Fruit fly (Drosophila melanogaster) whole organism, embryonic: ENCODE measurements around the gene CG16812.
"Not testable (repeated sequence)": the region's sequence is repeated elsewhere in the genome, so short reads cannot be mapped to it uniquely, and the experiment has no call there.

Experiments
- Adf1 ChIP-seq: fragments of 200-800 bp; sonication (Bioruptor generic); IDR thresholded peaks from 2 replicates; pipeline ENCODE4 v1.3.6; 2022; ENCODE audit warnings: missing biosample characterization, missing genetic modification characterization
- Atf-2 ChIP-seq: fragments of 200-800 bp; sonication (Bioruptor generic); optimal IDR thresholded peaks from 2 replicates; lab custom pipeline; 2016; ENCODE audit warnings: missing biosample characterization, missing genetic modification characterization
- Atf3 ChIP-seq: fragments of 200-800 bp; sonication (Bioruptor generic); optimal IDR thresholded peaks from 3 replicates; lab custom pipeline; 2016; ENCODE audit warnings: missing biosample characterization, missing genetic modification characterization
- CG1024 ChIP-seq: fragments of 200-800 bp; sonication (Bioruptor generic); IDR thresholded peaks from 2 replicates; pipeline ENCODE4 v1.3.6; 2022; ENCODE audit warnings: missing biosample characterization, missing genetic modification characterization
- CG10654 ChIP-seq: fragments of 200-800 bp; sonication (Bioruptor generic); optimal IDR thresholded peaks from 2 replicates; lab custom pipeline; 2016; ENCODE audit warnings: missing biosample characterization, missing genetic modification characterization
- CG13624 ChIP-seq: fragments of 200-800 bp; sonication (Bioruptor generic); optimal IDR thresholded peaks from 2 replicates; lab custom pipeline; 2016; ENCODE audit warnings: missing biosample characterization, missing genetic modification characterization
- CG14050 ChIP-seq: fragments of 200-800 bp; sonication (Bioruptor generic); IDR thresholded peaks from 3 replicates; pipeline ENCODE4 v1.3.6; 2022; ENCODE audit warnings: missing biosample characterization, missing genetic modification characterization
- CG15601 ChIP-seq: fragments of 200-800 bp; sonication (Bioruptor generic); optimal IDR thresholded peaks from 3 replicates; lab custom pipeline; 2019; ENCODE audit warnings: missing biosample characterization, mild to moderate bottlenecking, missing genetic modification characterization, moderate library complexity
- CG16863 ChIP-seq: fragments of 200-800 bp; sonication (Bioruptor generic); optimal IDR thresholded peaks from 3 replicates; lab custom pipeline; 2016; ENCODE audit warnings: missing biosample characterization, missing genetic modification characterization
- CG17361 ChIP-seq: fragments of 200-800 bp; sonication (Bioruptor generic); IDR thresholded peaks from 3 replicates; pipeline ENCODE4 v1.3.6; 2022; ENCODE audit warnings: missing biosample characterization, missing genetic modification characterization
- CG2712 ChIP-seq: fragments of 200-800 bp; optimal IDR thresholded peaks from 3 replicates; lab custom pipeline; 2019; ENCODE audit warnings: missing biosample characterization, mild to moderate bottlenecking, missing genetic modification characterization, moderate library complexity
- CG4854 ChIP-seq: fragments of 200-800 bp; sonication (Bioruptor generic); optimal IDR thresholded peaks from 2 replicates; lab custom pipeline; 2016; ENCODE audit warnings: missing biosample characterization, missing genetic modification characterization, inconsistent platforms
- CG6791 ChIP-seq: fragments of 200-800 bp; sonication (Bioruptor generic); IDR thresholded peaks from 3 replicates; pipeline ENCODE4 v1.3.6; 2022; ENCODE audit warnings: missing biosample characterization, missing genetic modification characterization; ENCODE audit not compliant: partially characterized antibody
- CG8388 ChIP-seq: fragments of 200-800 bp; sonication (Bioruptor generic); optimal IDR thresholded peaks from 2 replicates; lab custom pipeline; 2019; ENCODE audit warnings: missing biosample characterization, mild to moderate bottlenecking, missing genetic modification characterization, moderate library complexity
- Camta ChIP-seq: fragments of 200-800 bp; sonication (Bioruptor generic); optimal IDR thresholded peaks from 2 replicates; lab custom pipeline; 2016; ENCODE audit warnings: missing biosample characterization, missing genetic modification characterization
- Chrac-16 ChIP-seq: fragments of 200-800 bp; sonication (Bioruptor generic); optimal IDR thresholded peaks from 3 replicates; lab custom pipeline; 2016; ENCODE audit warnings: missing biosample characterization, missing genetic modification characterization
- Dbx ChIP-seq: fragments of 200-800 bp; sonication (Bioruptor generic); IDR thresholded peaks from 3 replicates; pipeline ENCODE4 v1.3.6; 2022; ENCODE audit warnings: missing biosample characterization, missing genetic modification characterization
- Drgx ChIP-seq: fragments of 200-800 bp; sonication (Bioruptor generic); IDR thresholded peaks from 2 replicates; pipeline ENCODE4 v1.3.6; 2022; ENCODE audit warnings: missing biosample characterization, missing genetic modification characterization
- HLH4C ChIP-seq: fragments of 200-800 bp; sonication (Bioruptor generic); IDR thresholded peaks from 3 replicates; pipeline ENCODE4 v1.3.6; 2022; ENCODE audit warnings: missing biosample characterization, missing genetic modification characterization; ENCODE audit not compliant: partially characterized antibody
- HmgD ChIP-seq: fragments of 200-800 bp; sonication (Bioruptor generic); optimal IDR thresholded peaks from 3 replicates; lab custom pipeline; 2016; ENCODE audit warnings: missing biosample characterization, missing genetic modification characterization
- Jarid2 ChIP-seq: fragments of 200-800 bp; sonication (Bioruptor generic); optimal IDR thresholded peaks from 3 replicates; lab custom pipeline; 2017; ENCODE audit warnings: mild to moderate bottlenecking, missing biosample characterization, missing genetic modification reagents, missing genetic modification characterization
- NC2β ChIP-seq: fragments of 200-800 bp; sonication (Bioruptor generic); optimal IDR thresholded peaks from 2 replicates; lab custom pipeline; 2016; ENCODE audit warnings: missing biosample characterization, missing genetic modification characterization
- NK7.1 ChIP-seq: fragments of 200-800 bp; sonication (Bioruptor generic); optimal IDR thresholded peaks from 3 replicates; lab custom pipeline; 2016; ENCODE audit warnings: missing biosample characterization, missing genetic modification characterization
- Trl ChIP-seq, 3 experiments: fragments of >200 bp in 2 of 3; fragments of 200-800 bp in 1 of 3; sonication (Bioruptor generic) in 1 of 3; optimal IDR thresholded peaks; 2 replicates in 1 of 3; 3 replicates in 2 of 3; lab custom pipeline; 2016 to 2017; ENCODE audit warnings: missing biosample characterization in 1 of 3, missing genetic modification characterization in 1 of 3
- bab2 ChIP-seq: fragments of 200-800 bp; sonication (Bioruptor generic); optimal IDR thresholded peaks from 2 replicates; lab custom pipeline; 2016; ENCODE audit warnings: missing biosample characterization, missing genetic modification characterization
- btn ChIP-seq: fragments of 200-800 bp; sonication (Bioruptor generic); optimal IDR thresholded peaks from 2 replicates; lab custom pipeline; 2016; ENCODE audit warnings: missing biosample characterization, missing genetic modification characterization
- dm ChIP-seq: fragments of 200-800 bp; sonication (Bioruptor generic); optimal IDR thresholded peaks from 3 replicates; lab custom pipeline; 2016; ENCODE audit warnings: missing biosample characterization, missing genetic modification characterization
- insv ChIP-seq, 2 experiments: fragments of 200-800 bp; sonication (Bioruptor generic); optimal IDR thresholded peaks; 3 replicates each; lab custom pipeline; 2016 to 2018; ENCODE audit warnings: missing biosample characterization in 2 of 2, missing genetic modification characterization in 2 of 2
- jing ChIP-seq: fragments of 200-800 bp; sonication (Bioruptor generic); optimal IDR thresholded peaks from 2 replicates; lab custom pipeline; 2018; ENCODE audit warnings: missing biosample characterization, mild to moderate bottlenecking, missing genetic modification characterization
- ken ChIP-seq: fragments of 200-800 bp; sonication (Bioruptor generic); IDR thresholded peaks from 3 replicates; pipeline ENCODE4 v1.3.6; 2022; ENCODE audit warnings: missing biosample characterization, missing genetic modification characterization
- kni ChIP-seq: fragments of 200-800 bp; sonication (Bioruptor generic); optimal IDR thresholded peaks from 3 replicates; lab custom pipeline; 2017; ENCODE audit warnings: mild to moderate bottlenecking, missing biosample characterization, missing genetic modification reagents, missing genetic modification characterization
- knrl ChIP-seq: fragments of 200-800 bp; sonication (Bioruptor generic); IDR thresholded peaks from 3 replicates; pipeline ENCODE4 v1.3.6; 2022; ENCODE audit warnings: missing biosample characterization, missing genetic modification characterization; ENCODE audit not compliant: partially characterized antibody
- lbe ChIP-seq: fragments of 200-800 bp; sonication (Bioruptor generic); optimal IDR thresholded peaks from 2 replicates; lab custom pipeline; 2016; ENCODE audit warnings: missing biosample characterization, mild to moderate bottlenecking, missing genetic modification characterization
- lilli ChIP-seq: fragments of 200-800 bp; sonication (Bioruptor generic); optimal IDR thresholded peaks from 3 replicates; lab custom pipeline; 2016; ENCODE audit warnings: missing biosample characterization, missing genetic modification characterization
- mam ChIP-seq: fragments of 200-800 bp; sonication (Bioruptor generic); optimal IDR thresholded peaks from 3 replicates; lab custom pipeline; 2016; ENCODE audit warnings: missing biosample characterization, missing genetic modification characterization
- oc ChIP-seq: fragments of 200-800 bp; sonication (Bioruptor generic); optimal IDR thresholded peaks from 2 replicates; lab custom pipeline; 2018; ENCODE audit warnings: missing biosample characterization, mild to moderate bottlenecking, missing genetic modification characterization, moderate library complexity
- onecut ChIP-seq: fragments of 200-800 bp; sonication (Bioruptor generic); IDR thresholded peaks from 2 replicates; pipeline ENCODE4 v1.3.6; 2022; ENCODE audit warnings: missing biosample characterization, missing genetic modification characterization
- prd ChIP-seq, 3 experiments: fragments of >200 bp in 2 of 3; fragments of 200-800 bp in 1 of 3; sonication (Bioruptor generic) in 1 of 3; optimal IDR thresholded peaks in 2 of 3; IDR thresholded peaks in 1 of 3; 2 replicates in 2 of 3; 3 replicates in 1 of 3; pipeline versions ENCODE4 v1.3.6 to Lab custom; 2017 to 2022; ENCODE audit warnings: missing biosample characterization in 1 of 3, missing genetic modification characterization in 1 of 3
- pros ChIP-seq: fragments of 200-800 bp; sonication (Bioruptor generic); optimal IDR thresholded peaks from 3 replicates; lab custom pipeline; 2019; ENCODE audit warnings: missing biosample characterization, mild to moderate bottlenecking, missing genetic modification characterization, moderate library complexity
- scrt ChIP-seq: fragments of 200-800 bp; sonication (Bioruptor generic); optimal IDR thresholded peaks from 2 replicates; lab custom pipeline; 2018; ENCODE audit warnings: missing biosample characterization, mild to moderate bottlenecking, missing genetic modification characterization, moderate library complexity
- seq ChIP-seq: fragments of 200-800 bp; sonication (Bioruptor generic); IDR thresholded peaks from 2 replicates; pipeline ENCODE4 v1.3.6; 2022; ENCODE audit warnings: missing biosample characterization, missing genetic modification characterization
- shn ChIP-seq: fragments of 200-800 bp; sonication (Bioruptor generic); optimal IDR thresholded peaks from 3 replicates; lab custom pipeline; 2016; ENCODE audit warnings: missing biosample characterization, missing genetic modification characterization
- slou ChIP-seq: fragments of 200-800 bp; sonication (Bioruptor generic); optimal IDR thresholded peaks from 3 replicates; lab custom pipeline; 2016; ENCODE audit warnings: missing biosample characterization, missing genetic modification characterization
- stc ChIP-seq: fragments of 200-800 bp; sonication (Bioruptor generic); IDR thresholded peaks from 2 replicates; pipeline ENCODE4 v1.3.6; 2022; ENCODE audit warnings: missing biosample characterization, missing genetic modification characterization
- sug ChIP-seq: fragments of 200-800 bp; optimal IDR thresholded peaks from 2 replicates; lab custom pipeline; 2019; ENCODE audit warnings: missing biosample characterization, mild to moderate bottlenecking, missing genetic modification characterization, moderate library complexity
- trh ChIP-seq: fragments of 200-800 bp; sonication (Bioruptor generic); optimal IDR thresholded peaks from 2 replicates; lab custom pipeline; 2016; ENCODE audit warnings: missing biosample characterization, missing genetic modification characterization
- wek ChIP-seq: fragments of 200-800 bp; sonication (Bioruptor generic); optimal IDR thresholded peaks from 3 replicates; lab custom pipeline; 2018; ENCODE audit warnings: missing biosample characterization, mild to moderate bottlenecking, missing genetic modification characterization, moderate library complexity
- yki ChIP-seq: fragments of >200 bp; optimal IDR thresholded peaks from 3 replicates; lab custom pipeline; 2018

CG16812 gene

DNA sequence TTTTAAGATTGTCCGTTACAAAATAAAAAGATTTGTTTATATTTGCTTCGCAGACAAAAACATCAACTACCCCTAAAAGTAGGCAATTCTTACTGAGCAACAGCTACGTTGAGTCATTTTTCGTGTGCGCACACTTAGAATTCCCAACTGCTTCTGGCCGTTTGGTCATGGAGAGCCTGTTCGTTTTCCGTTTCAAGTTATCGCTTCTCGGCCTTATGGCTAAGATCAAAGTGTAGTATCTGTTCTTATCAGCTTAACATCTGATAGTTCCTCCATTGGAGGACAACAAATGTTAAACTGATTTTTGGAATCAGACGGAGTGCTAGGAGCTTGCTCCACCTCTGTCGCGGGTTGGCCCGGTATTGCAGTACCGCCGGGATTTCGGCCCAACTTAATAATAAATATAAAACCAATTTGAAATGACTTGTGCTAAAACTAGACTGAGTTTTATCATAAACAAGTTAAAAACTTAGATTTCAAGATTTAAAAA lies 6.7 kb upstream of the CG16812 start (continued):
- TF ChIP-seq lbe (GFP tag; lab: Kevin White, UChicago), result peak; percentile 40
- peak; percentile 71 for TF ChIP-seq CG13624
- TF ChIP-seq CG14050 (GFP tag; lab: Robert Waterston, UW), result 0 out of 3 replicates have a peak, but pooled peaks have one; percentile 16
- TF ChIP-seq Atf3 (GFP tag; lab: Kevin White, UChicago), result peak; percentile 21
- TF ChIP-seq slou (GFP tag; lab: Kevin White, UChicago), result peak; percentile 26
- TF ChIP-seq CG15601, result peak; percentile 7
- TF ChIP-seq CG2712, result peak; percentile 53
- TF ChIP-seq shn (GFP tag; lab: Kevin White, UChicago), result peak; percentile 44
- TF ChIP-seq Camta (GFP tag; lab: Kevin White, UChicago), result peak; percentile 50
- TF ChIP-seq Chrac-16 (GFP tag; lab: Kevin White, UChicago), result peak; percentile 13
- TF ChIP-seq CG16863 (GFP tag; lab: Kevin White, UChicago), result peak; percentile 31
- TF ChIP-seq pros (GFP tag; lab: Kevin White, UChicago), result peak; percentile 98
- peak; percentile 50; the same call in 1 of the 2 replicates for TF ChIP-seq CG1024 (GFP tag; lab: Robert Waterston, UW)
- TF ChIP-seq Jarid2, result peak; percentile 69
- TF ChIP-seq insv (GFP tag; optimal IDR thresholded peaks at IDR 0.05; lab: Kevin White, UChicago), result peak in 1 of 2 experiments; percentile 63
- peak; percentile 61 for TF ChIP-seq CG4854 (GFP tag; lab: Kevin White, UChicago)
- TF ChIP-seq prd, Trl (optimal IDR thresholded peaks at IDR 0.05; lab: Kevin White, UChicago): not testable (repeated sequence)
- peak; percentile 67 for TF ChIP-seq prd (GFP tag; IDR thresholded peaks at IDR 0.05; lab: Robert Waterston, UW)
- TF ChIP-seq NK7.1 (GFP tag; lab: Kevin White, UChicago), result peak; percentile 3
- TF ChIP-seq kni (GFP tag; lab: Kevin White, UChicago), result peak; percentile 95
- TF ChIP-seq mam, result peak; percentile 36
- peak; percentile 75 for TF ChIP-seq Trl (GFP tag; optimal IDR thresholded peaks at IDR 0.05; lab: Kevin White, UChicago)
- peak; percentile 65; the same call in 2 of the 3 replicates for TF ChIP-seq ken
- TF ChIP-seq trh (GFP tag; lab: Kevin White, UChicago), result peak; percentile 8
- TF ChIP-seq stc (GFP tag; lab: Robert Waterston, UW), result peak; percentile 50; the same call in 1 of the 2 replicates
- peak; percentile 59 for TF ChIP-seq lilli (GFP tag; lab: Kevin White, UChicago)
- TF ChIP-seq scrt (GFP tag; lab: Kevin White, UChicago), result peak; percentile 39

DNA sequence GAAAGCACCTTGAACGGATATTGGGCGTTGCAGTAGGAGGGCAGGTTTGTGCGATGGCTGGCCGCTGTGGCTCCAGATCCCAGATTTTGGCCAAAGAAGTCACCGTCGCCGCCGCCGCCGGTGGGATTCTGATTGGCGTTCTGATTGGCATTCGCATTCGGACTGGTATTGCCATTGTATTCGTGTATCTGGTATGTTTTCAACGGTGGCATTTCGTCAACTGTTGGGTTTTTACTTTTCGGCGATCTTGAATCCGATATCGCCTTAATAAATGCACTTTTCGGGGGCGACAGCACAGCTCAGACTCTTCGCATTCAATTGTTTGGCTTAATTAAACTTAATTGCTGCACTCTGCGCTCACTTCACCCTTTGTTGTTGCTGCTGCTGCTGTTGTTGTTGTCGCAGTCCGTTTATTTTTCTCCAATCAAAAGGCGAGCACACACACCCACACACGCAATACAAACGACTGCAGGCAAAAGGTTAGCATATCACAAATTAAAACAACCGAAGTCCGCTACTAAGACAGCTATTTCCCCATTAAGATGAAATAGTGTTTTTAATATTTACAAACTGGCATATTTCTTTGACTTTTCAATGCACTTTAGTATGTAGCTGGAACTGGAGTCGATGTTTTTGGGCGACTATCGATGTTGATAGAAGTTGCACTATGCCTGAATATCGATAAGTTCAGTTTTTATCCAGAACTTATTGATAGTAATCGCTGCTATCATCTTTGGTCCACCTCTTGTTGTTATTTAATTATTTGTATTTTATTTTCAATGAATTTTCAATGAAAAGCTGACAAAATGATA lies 2.9 kb upstream of the CG16812 start, which contains the start of the genes CG9426 and mRF1:
CG9426 (minus strand) TSS at position 643 of the 812 bp plus-strand sequence.
mRF1 (plus strand) TSS at position 699 of the 812 bp plus-strand sequence.
- TF ChIP-seq Drgx (no peak), knrl (GFP tag; lab: Robert Waterston, UW) (peak; percentile 96), yki (no peak), NC2β (GFP tag; lab: Kevin White, UChicago) (peak; percentile 1), stc (GFP tag; lab: Robert Waterston, UW) (no peak), CG17361 (GFP tag; lab: Robert Waterston, UW) (peak; percentile 41; the same call in 1 of the 3 replicates), bab2 (GFP tag; lab: Kevin White, UChicago) (no peak), wek (GFP tag; lab: Kevin White, UChicago) (no peak), Adf1 (GFP tag; lab: Robert Waterston, UW) (no peak), CG10654 (GFP tag; lab: Kevin White, UChicago) (no peak), CG8388 (GFP tag; lab: Kevin White, UChicago) (no peak), CG6791 (GFP tag; lab: Robert Waterston, UW) (peak; percentile 97), sug (tag; lab: Kevin White, UChicago) (peak; percentile 50), Dbx (GFP tag; lab: Robert Waterston, UW) (0 out of 3 replicates have a peak, but pooled peaks have one; percentile 35), btn (no peak), HLH4C (GFP tag; lab: Robert Waterston, UW) (peak; percentile 97), onecut (GFP tag; lab: Robert Waterston, UW) (no peak), seq (GFP tag; lab: Robert Waterston, UW) (no peak), Atf-2 (GFP tag; lab: Kevin White, UChicago) (no peak), oc (tag; lab: Kevin White, UChicago) (no peak), HmgD (no peak), dm (peak; percentile 24), jing (GFP tag; lab: Kevin White, UChicago) (no peak)
